Worm (Caenorhabditis elegans): ENCODE results near the gene fbxc-22.

The fbxc-22 gene

DNA sequence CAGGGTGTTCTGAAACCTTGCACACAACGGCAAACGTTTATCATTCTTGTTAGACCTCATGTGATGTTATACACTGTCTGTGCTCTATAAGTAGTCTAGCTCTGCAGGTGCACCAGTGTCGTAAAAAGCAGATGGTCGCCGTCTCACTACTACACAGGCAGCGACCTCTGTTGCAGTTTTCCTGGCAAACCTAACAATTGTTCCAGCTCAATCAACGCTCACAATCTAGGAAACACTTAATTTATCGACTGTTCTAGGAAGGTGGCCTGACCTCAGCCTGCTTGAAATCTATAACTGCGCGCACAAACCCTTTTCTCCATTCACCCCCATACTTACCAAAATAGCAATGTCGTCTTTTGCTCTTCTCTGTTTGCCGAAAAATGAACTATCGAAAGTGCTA lies 33.4 kb upstream of the fbxc-22 start, which contains the start of gene fbxb-11:
Gene fbxb-11, plus strand, starts transcription at position 301 of the 400 bp plus-strand sequence.
- no peak for TF ChIP-seq skn-1 (tag; optimal IDR thresholded peaks at IDR 0.05)
- TF ChIP-seq pag-3 (tag; optimal IDR thresholded peaks at IDR 0.05; ENCODE audit: borderline replicate concordance, insufficient read depth): no peak
- TF ChIP-seq unc-130 (tag; optimal IDR thresholded peaks at IDR 0.05): no peak
- no peak for TF ChIP-seq egl-13 (tag; optimal IDR thresholded peaks at IDR 0.05)
- TF ChIP-seq dsc-1 (tag; optimal IDR thresholded peaks at IDR 0.05): no peak

DNA sequence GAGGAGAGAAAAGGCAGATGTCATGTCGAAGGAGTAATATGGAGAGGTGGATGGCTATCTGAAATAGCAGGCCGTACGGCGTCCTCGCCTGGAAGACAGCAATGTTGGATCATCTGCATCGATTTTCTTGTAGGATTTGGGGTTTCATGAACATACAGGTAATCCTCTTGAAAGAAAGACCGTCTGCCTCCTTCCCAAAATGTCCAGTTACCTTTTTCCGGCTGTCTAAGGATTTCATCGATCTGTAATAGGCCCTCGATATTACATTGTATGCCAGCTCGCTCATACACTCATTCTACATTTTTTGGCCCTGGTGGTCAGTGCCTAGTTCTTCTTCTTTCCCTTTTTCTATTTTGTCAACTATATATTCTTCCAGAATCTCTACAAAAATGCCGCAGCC lies 31.5 kb upstream of the fbxc-22 start, which contains the start of the genes fbxb-5 and btb-8:
Gene fbxb-5, minus strand, starts transcription at position 101 of the 400 bp plus-strand sequence.
Gene btb-8, plus strand, starts transcription at position 377 of the 400 bp plus-strand sequence.
- TF ChIP-seq pax-3 (tag; optimal IDR thresholded peaks at IDR 0.05) (no peak), fkh-8 (tag; optimal IDR thresholded peaks at IDR 0.05) (no peak)

DNA sequence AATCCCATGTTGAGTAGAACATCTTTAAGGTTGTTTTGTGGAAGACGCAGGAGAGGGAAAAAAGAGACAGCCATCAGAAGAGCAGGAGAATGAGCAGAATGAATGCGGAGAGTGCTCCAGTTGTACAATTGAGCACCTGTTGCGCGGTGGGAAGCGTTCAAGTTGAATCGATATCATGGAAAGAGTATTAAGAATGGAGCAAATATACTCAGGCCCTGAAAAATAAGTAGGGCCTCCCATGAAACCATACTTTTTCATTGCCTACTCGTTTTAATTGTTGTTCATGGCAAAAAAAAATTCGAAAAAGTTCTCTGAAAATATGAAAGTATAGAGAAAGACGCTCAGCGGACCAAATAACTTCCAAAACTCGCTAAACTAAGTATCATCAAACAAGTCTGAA lies 28.2 kb upstream of the fbxc-22 start, which contains the start of gene fbxb-48:
Gene fbxb-48, minus strand, starts transcription at position 101 of the 400 bp plus-strand sequence.
- TF ChIP-seq unc-98 (GFP tag; IDR thresholded peaks at IDR 0.05): no peak
- TF ChIP-seq mef-2 (tag; optimal IDR thresholded peaks at IDR 0.05): no peak
- TF ChIP-seq lin-13 (GFP tag; optimal IDR thresholded peaks at IDR 0.05): no peak
- no peak for TF ChIP-seq nhr-71 (tag; optimal IDR thresholded peaks at IDR 0.05)
- TF ChIP-seq rnt-1 (tag; optimal IDR thresholded peaks at IDR 0.05): no peak
- no peak for TF ChIP-seq grh-1 (GFP tag; IDR thresholded peaks at IDR 0.05)
- TF ChIP-seq ceh-88 (GFP tag; IDR thresholded peaks at IDR 0.05): no peak

DNA sequence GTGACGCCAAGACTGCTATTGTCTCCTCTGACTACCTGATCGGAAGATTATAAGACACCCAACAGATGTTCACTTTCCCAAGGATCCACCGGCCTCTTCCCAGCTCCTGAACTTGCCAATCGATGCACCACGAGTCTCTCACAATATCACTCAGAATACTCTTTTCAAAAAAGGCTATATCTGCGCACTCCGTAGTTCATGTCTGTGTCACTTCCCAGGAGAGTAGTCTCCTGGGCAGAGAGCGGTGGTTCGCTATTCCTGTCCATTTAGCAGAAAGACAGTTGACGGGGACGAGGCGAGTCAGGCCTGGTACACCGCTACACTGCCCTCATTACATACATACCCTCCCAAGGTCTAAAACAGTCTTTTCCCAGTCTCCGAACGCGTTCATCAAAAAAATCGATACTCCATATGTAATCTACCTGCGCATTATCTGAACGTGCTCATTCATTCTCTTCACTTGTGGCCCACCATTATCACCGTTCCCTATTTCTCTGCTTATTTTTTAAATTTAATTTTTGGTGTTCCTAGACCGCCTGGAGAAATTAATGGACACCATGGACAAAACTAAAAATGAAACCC lies 24.0 kb upstream of the fbxc-22 start, which contains the start of gene btb-6:
Gene btb-6, plus strand, starts transcription at position 532 of the 582 bp plus-strand sequence.
- TF ChIP-seq vab-15 (tag; optimal IDR thresholded peaks at IDR 0.05): no peak
- no peak for TF ChIP-seq ceh-8 (GFP tag; optimal IDR thresholded peaks at IDR 0.05)
- TF ChIP-seq ztf-11 (tag; optimal IDR thresholded peaks at IDR 0.05): no peak
- no peak for TF ChIP-seq nhr-76 (tag; optimal IDR thresholded peaks at IDR 0.05)
- no peak for TF ChIP-seq efl-3 (GFP tag; optimal IDR thresholded peaks at IDR 0.05)
- TF ChIP-seq fkh-8 (tag; optimal IDR thresholded peaks at IDR 0.05): no peak
- no peak for TF ChIP-seq alr-1 (tag; optimal IDR thresholded peaks at IDR 0.05; ENCODE audit: borderline replicate concordance)
- no peak for TF ChIP-seq C34B4.2 (tag; optimal IDR thresholded peaks at IDR 0.05)
- TF ChIP-seq ceh-63 (GFP tag; optimal IDR thresholded peaks at IDR 0.05): no peak
- no peak for TF ChIP-seq fkh-10 (GFP tag; optimal IDR thresholded peaks at IDR 0.05)
- no peak for TF ChIP-seq unc-86 (tag; optimal IDR thresholded peaks at IDR 0.05)
- no peak for TF ChIP-seq nhr-85 (tag)
- no peak for TF ChIP-seq skn-1 (tag; optimal IDR thresholded peaks at IDR 0.05)
- TF ChIP-seq tbx-2 (tag; optimal IDR thresholded peaks at IDR 0.05): no peak

DNA sequence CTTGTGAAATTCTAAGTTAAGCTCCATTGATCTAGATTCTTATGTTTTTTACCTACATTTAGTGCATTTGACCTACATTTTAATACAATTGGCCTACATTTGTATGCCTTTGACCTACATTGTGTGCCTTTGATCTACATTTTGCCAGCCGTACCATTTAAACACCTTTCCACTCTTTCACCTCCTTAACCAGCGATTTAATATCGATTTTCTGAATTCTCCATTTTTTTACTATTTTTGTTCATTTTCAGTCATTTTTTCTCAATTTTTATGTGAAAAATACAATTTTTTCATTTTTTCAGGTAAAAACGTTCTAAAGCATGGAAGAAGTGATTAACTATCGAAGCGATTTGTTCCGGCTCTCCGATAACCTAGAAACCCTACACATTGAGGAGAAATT lies 22.0 kb upstream of the fbxc-22 start, which contains the start of gene btb-7:
Gene btb-7, plus strand, starts transcription at position 301 of the 400 bp plus-strand sequence.
- no peak for TF ChIP-seq ama-1 (optimal IDR thresholded peaks at IDR 0.05)
- TF ChIP-seq skn-1 (tag; optimal IDR thresholded peaks at IDR 0.05): no peak
- no peak for TF ChIP-seq F16B12.6 (tag; optimal IDR thresholded peaks at IDR 0.05)
- no peak for TF ChIP-seq ceh-82 (tag; optimal IDR thresholded peaks at IDR 0.05)

DNA sequence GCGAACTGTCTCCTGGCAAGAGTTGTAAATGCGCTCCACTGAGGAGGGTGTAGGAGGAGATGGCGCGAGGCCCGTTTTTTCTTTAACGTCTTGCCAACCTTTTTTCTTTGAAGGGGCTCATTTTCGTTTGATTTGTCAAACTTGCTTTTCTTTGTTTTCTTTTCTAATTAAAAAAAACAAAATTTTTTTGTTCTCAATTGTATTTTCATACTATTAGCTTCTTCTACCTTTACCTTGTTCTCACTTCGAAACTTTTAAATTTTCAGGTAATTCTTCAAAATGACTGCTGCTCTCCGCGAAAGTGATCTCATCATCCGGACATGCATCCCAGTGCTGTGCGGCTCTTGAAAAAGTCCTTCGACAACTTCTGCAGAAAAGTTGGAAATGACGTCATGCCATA lies 19.0 kb upstream of the fbxc-22 start, which contains the start of gene fbxa-184:
Gene fbxa-184, plus strand, starts transcription at position 301 of the 400 bp plus-strand sequence.
- TF ChIP-seq unc-30 (tag; optimal IDR thresholded peaks at IDR 0.05) (no peak), nhr-20 (tag; optimal IDR thresholded peaks at IDR 0.05) (no peak), fkh-8 (tag; optimal IDR thresholded peaks at IDR 0.05) (no peak), sup-37 (GFP tag; optimal IDR thresholded peaks at IDR 0.05) (no peak), nhr-76 (tag; optimal IDR thresholded peaks at IDR 0.05) (no peak), C16A3.4 (tag; optimal IDR thresholded peaks at IDR 0.05) (no peak), ama-1 (optimal IDR thresholded peaks at IDR 0.05) (no peak), egl-13 (tag; optimal IDR thresholded peaks at IDR 0.05) (no peak), ceh-8 (GFP tag; optimal IDR thresholded peaks at IDR 0.05) (no peak)

All from whole organism, L1 larva.